Worm (Caenorhabditis elegans): ENCODE data around the gene cyp-34A5.

cyp-34A5 gene

DNA sequence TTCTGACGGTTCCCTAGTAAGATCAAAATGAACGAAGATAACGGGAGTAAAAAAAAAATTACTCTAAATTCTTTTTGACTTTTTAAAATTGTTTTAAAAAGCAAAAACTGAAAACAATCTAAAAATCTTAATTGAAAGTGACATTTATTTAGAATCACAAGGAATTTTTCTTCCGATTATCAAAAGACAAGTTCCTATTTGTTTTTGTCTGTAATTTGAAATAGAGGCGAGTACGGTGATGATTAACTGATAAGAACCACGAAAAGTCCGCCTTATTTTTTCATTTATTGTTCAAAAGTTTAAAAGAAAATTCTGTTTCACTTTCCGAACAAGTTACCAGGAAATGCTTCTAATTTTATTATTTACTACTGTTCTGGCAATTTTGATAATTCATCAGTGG lies 7.8 kb downstream of the cyp-34A5 start, which contains the start of gene dach-1 (continued):
- TF ChIP-seq lin-26 (GFP tag; IDR thresholded peaks at IDR 0.05) (no peak), ceh-79 (tag; optimal IDR thresholded peaks at IDR 0.05) (no peak), ceh-40 (GFP tag; IDR thresholded peaks at IDR 0.05) (no peak)

DNA sequence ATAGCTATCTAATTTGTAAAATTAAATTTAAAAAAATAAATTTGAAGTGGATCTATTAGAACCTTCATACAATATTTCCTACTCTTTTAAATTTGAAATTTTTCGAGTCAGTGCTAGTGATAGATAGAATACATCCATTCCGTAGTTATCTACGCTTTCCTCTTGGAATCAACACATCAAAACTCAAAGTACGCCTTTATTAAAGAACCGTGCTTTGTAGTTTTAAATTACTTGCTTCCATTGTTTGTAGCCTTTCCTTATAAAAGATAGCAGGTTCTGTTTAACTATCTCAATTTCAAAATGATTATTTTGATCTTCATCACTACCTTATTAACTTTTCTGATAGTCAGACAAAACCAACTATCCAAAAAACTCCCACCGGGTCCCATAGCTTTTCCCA lies 12.5 kb downstream of the cyp-34A5 start, which contains the start of gene cyp-35B3:
TSS of gene cyp-35B3 (plus strand) at position 301 of the 400 bp plus-strand sequence.
- no peak for TF ChIP-seq bed-2 (GFP tag; IDR thresholded peaks at IDR 0.05)
- no peak for TF ChIP-seq dpff-1 (tag; optimal IDR thresholded peaks at IDR 0.05)
- TF ChIP-seq ztf-22 (GFP tag; optimal IDR thresholded peaks at IDR 0.05): no peak

DNA sequence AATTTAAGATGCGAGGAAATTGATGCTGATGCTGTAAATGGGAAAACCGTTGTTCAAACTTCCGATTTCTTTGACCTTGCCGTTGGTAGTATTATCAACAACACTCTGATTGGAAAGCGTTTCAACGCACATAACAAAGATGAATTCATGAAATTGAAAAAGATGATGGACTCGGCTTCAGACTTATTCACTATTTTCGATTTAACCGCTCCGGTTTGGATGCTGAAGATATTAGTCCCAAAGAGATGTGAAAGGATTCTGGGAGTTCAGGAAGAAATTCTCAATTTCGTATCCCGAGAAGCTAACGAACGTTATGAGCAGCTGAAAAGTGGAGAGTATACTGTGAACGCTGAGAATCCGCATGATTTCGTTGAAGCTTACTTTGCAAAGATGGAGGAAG lies 14.1 kb downstream of the cyp-34A5 start:
- no peak for TF ChIP-seq F33H1.4 (GFP tag; IDR thresholded peaks at IDR 0.05)
- no peak for TF ChIP-seq ama-1 (optimal IDR thresholded peaks at IDR 0.05)
- TF ChIP-seq ama-1 (GFP tag; optimal IDR thresholded peaks at IDR 0.05): no peak
- TF ChIP-seq ztf-6 (GFP tag; IDR thresholded peaks at IDR 0.05): no peak
- TF ChIP-seq bed-1 (GFP tag; IDR thresholded peaks at IDR 0.05): no peak
- TF ChIP-seq zim-3 (tag; optimal IDR thresholded peaks at IDR 0.05): no peak
- TF ChIP-seq hmg-20 (GFP tag; IDR thresholded peaks at IDR 0.05): no peak
- TF ChIP-seq aptf-2 (GFP tag; conservative IDR thresholded peaks at IDR 0.05): no peak
- no peak for TF ChIP-seq nfya-2 (GFP tag; IDR thresholded peaks at IDR 0.05)
- TF ChIP-seq snpc-3.4 (tag; optimal IDR thresholded peaks at IDR 0.05): no peak
- no peak for TF ChIP-seq nhr-179 (tag; optimal IDR thresholded peaks at IDR 0.05)
- TF ChIP-seq ceh-58 (GFP tag; IDR thresholded peaks at IDR 0.05): no peak
- TF ChIP-seq nhr-27 (tag; optimal IDR thresholded peaks at IDR 0.05): no peak
- no peak for TF ChIP-seq F55B11.4 (tag; optimal IDR thresholded peaks at IDR 0.05; ENCODE audit: borderline replicate concordance, insufficient read depth)
- TF ChIP-seq ekl-4 (GFP tag; IDR thresholded peaks at IDR 0.05): no peak
- no peak for TF ChIP-seq lag-1 (GFP tag; IDR thresholded peaks at IDR 0.05)
- no peak for TF ChIP-seq B0336.3 (GFP tag; IDR thresholded peaks at IDR 0.05)
- no peak for TF ChIP-seq cebp-2 (GFP tag; IDR thresholded peaks at IDR 0.05)
- TF ChIP-seq egrh-3 (GFP tag; IDR thresholded peaks at IDR 0.05): no peak
- no peak for TF ChIP-seq Y95B8A.8 (GFP tag; IDR thresholded peaks at IDR 0.05)
- TF ChIP-seq madf-6 (GFP tag; IDR thresholded peaks at IDR 0.05): no peak

DNA sequence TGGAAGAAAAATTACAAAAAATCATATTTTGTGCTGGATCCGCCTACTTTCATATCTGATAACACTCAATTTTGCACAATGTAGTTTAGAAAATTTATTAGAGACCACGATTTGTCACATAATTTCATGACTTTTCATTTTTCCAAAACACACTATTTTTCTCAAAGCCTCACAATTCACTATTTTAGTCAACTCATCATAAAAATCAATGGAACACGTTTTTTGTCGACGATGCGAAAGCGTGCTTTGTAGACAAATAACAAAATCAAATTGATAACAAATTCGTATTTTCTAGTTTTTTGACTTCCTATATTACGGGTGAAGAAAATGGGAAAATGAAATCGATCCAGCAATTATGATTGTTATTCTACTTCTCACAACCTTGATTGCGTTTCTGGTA lies 15.6 kb downstream of the cyp-34A5 start, which contains the start of gene cyp-35B2:
TSS of gene cyp-35B2 (plus strand) at position 301 of the 400 bp plus-strand sequence.
- no peak for TF ChIP-seq ekl-4 (GFP tag; IDR thresholded peaks at IDR 0.05)
- no peak for TF ChIP-seq C06A6.2 (GFP tag; conservative IDR thresholded peaks at IDR 0.05)
- TF ChIP-seq egl-44 (GFP tag; IDR thresholded peaks at IDR 0.05): no peak
- TF ChIP-seq Y67H2A.10 (GFP tag; conservative IDR thresholded peaks at IDR 0.05): no peak
- no peak for TF ChIP-seq Y95B8A.8 (GFP tag; IDR thresholded peaks at IDR 0.05)
- TF ChIP-seq F10E7.11 (tag; optimal IDR thresholded peaks at IDR 0.05): no peak
- no peak for TF ChIP-seq snpc-1.3 (tag; optimal IDR thresholded peaks at IDR 0.05; ENCODE audit: insufficient read depth)
- no peak for TF ChIP-seq cebp-1 (GFP tag; IDR thresholded peaks at IDR 0.05)
- no peak for TF ChIP-seq cebp-1 (tag; optimal IDR thresholded peaks at IDR 0.05)
- TF ChIP-seq aptf-2 (GFP tag; conservative IDR thresholded peaks at IDR 0.05): no peak
- TF ChIP-seq lir-1 (GFP tag; conservative IDR thresholded peaks at IDR 0.05): no peak
- no peak for TF ChIP-seq T07F8.4 (tag; optimal IDR thresholded peaks at IDR 0.05)
